Worm (Caenorhabditis elegans): Measurements from ENCODE around the gene K11D12.12.

The K11D12.12 gene

DNA sequence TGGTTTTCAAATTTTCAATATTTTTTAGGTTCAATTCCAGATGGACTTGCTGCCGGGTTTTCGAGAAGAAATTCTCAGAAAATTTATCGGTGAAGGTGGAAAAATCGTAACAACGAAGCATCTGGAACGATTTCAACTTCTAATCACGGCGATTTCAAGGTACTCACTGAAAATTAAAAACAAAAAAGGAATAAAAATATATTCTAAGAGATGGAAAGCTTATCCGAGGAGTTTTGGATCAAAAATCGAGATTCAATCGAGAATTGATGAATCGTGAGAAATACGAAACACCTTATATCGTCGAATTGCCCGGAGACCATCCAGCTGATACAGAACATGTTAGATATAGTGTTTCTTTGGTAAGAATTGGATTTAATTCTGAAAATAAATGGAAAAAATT, at the start of gene K11D12.12:
Gene K11D12.12 (plus strand): TSS at position 29 of the 400 bp plus-strand sequence.
- TF ChIP-seq Y53G8AR.9 (GFP tag; conservative IDR thresholded peaks at IDR 0.05) (0 out of 2 replicates have a peak, but pooled peaks have one; percentile 34), xnd-1 (tag; optimal IDR thresholded peaks at IDR 0.05) (peak; percentile 4), madf-6 (GFP tag; IDR thresholded peaks at IDR 0.05) (0 out of 2 replicates have a peak, but pooled peaks have one; percentile 23), sdz-38 (tag; optimal IDR thresholded peaks at IDR 0.05) (no peak), ZK185.1 (tag; optimal IDR thresholded peaks at IDR 0.05; ENCODE audit: poor library complexity, severe bottlenecking) (no peak)

DNA sequence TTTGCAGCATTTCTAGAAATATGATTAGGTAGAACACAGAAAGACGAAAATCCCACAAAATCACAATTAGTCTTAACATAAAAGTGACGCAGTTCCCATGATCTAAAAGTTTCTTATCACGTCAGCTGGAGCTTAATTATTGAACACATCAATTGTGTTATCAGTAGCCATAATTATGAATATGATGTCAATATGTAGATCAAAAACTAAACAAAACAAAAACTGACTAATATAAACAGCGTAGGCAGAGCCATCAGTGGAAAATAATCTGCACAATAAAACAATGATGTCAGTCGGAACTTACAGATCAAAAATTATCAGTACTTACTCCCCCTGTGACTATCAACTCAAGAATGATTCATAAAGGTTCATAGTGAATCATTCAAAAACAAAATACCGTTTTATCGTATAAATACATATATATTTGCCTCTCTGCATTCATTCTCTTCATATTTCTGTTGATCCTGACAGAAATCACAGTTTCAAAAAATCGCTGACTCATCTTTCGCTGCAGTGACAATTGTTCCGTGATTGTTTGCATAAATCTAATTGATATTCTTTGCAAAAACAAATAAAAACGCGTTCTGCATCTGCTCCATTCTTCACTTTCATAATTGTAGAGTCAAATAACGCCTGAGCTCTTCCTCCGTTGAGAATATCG, 39.7 kb upstream of the K11D12.12 start, which contains the start of gene srr-6:
Gene srr-6 (plus strand): TSS at position 611 of the 661 bp plus-strand sequence.
- TF ChIP-seq nhr-80 (tag; optimal IDR thresholded peaks at IDR 0.05) = peak; percentile 31
- no peak for TF ChIP-seq aptf-2 (GFP tag; conservative IDR thresholded peaks at IDR 0.05)
- TF ChIP-seq unc-62 (GFP tag; optimal IDR thresholded peaks at IDR 0.05) = peak; percentile 59
- no peak for TF ChIP-seq F22D6.2 (tag; optimal IDR thresholded peaks at IDR 0.05)

- TF ChIP-seq madf-6 (GFP tag; IDR thresholded peaks at IDR 0.05) (no peak), K11D2.4 (GFP tag; IDR thresholded peaks at IDR 0.05) (no peak), egl-18 (GFP tag; IDR thresholded peaks at IDR 0.05) (no peak), mel-28 (tag; optimal IDR thresholded peaks at IDR 0.05; ENCODE audit: borderline replicate concordance) (no peak), Y67H2A.10 (GFP tag; conservative IDR thresholded peaks at IDR 0.05) (no peak), dpl-1 (GFP tag; optimal IDR thresholded peaks at IDR 0.05) (no peak), atf-7 (tag; optimal IDR thresholded peaks at IDR 0.05) (no peak), lsy-27 (tag; optimal IDR thresholded peaks at IDR 0.05; ENCODE audit: borderline replicate concordance, insufficient read depth) (no peak), zfh-2 (GFP tag; conservative IDR thresholded peaks at IDR 0.05) (no peak), cebp-1 (GFP tag; IDR thresholded peaks at IDR 0.05) (no peak), cebp-1 (tag; optimal IDR thresholded peaks at IDR 0.05) (no peak), ztf-28 (GFP tag; IDR thresholded peaks at IDR 0.05) (no peak), ceh-91 (GFP tag; IDR thresholded peaks at IDR 0.05) (no peak)
These were observed 35.3 kb upstream of the K11D12.12 start for ce11 chrV:5016728-5017127.

- no peak for TF ChIP-seq ceh-27 (GFP tag; optimal IDR thresholded peaks at IDR 0.05)
- TF ChIP-seq nhr-80 (tag; optimal IDR thresholded peaks at IDR 0.05) = peak; percentile 43
These were observed 34.0 kb upstream of the K11D12.12 start for ce11 chrV:5018067-5018466.

ce11 chrV:5018810-5019274, 33.2 kb upstream of the K11D12.12 start, which contains the start of gene srr-4:
Gene srr-4 (plus strand): TSS chrV:5019224.
- no peak for TF ChIP-seq cebp-1 (GFP tag; IDR thresholded peaks at IDR 0.05)
- no peak for TF ChIP-seq cebp-1 (tag; optimal IDR thresholded peaks at IDR 0.05)
- TF ChIP-seq somi-1 (GFP tag; optimal IDR thresholded peaks at IDR 0.05) = no peak
- TF ChIP-seq cebp-2 (GFP tag; IDR thresholded peaks at IDR 0.05) = no peak
- TF ChIP-seq F37B4.10 (GFP tag; IDR thresholded peaks at IDR 0.05) = no peak
- TF ChIP-seq hmg-20 (GFP tag; IDR thresholded peaks at IDR 0.05) = no peak
- no peak for TF ChIP-seq nhr-179 (tag; optimal IDR thresholded peaks at IDR 0.05)
- TF ChIP-seq tbx-9 (tag; optimal IDR thresholded peaks at IDR 0.05; ENCODE audit: borderline replicate concordance) = no peak
- TF ChIP-seq snpc-1.3 (tag; optimal IDR thresholded peaks at IDR 0.05; ENCODE audit: insufficient read depth) = no peak
- TF ChIP-seq ztf-28 (GFP tag; IDR thresholded peaks at IDR 0.05) = no peak
- no peak for TF ChIP-seq C06A6.2 (GFP tag; conservative IDR thresholded peaks at IDR 0.05)
- no peak for TF ChIP-seq Y67H2A.10 (GFP tag; conservative IDR thresholded peaks at IDR 0.05)
- no peak for TF ChIP-seq nfya-1 (tag; optimal IDR thresholded peaks at IDR 0.05; ENCODE audit: borderline replicate concordance, insufficient read depth)
- no peak for TF ChIP-seq ztf-3 (GFP tag; optimal IDR thresholded peaks at IDR 0.05)
- TF ChIP-seq B0336.3 (GFP tag; IDR thresholded peaks at IDR 0.05) = no peak
- no peak for TF ChIP-seq pha-4 (tag; optimal IDR thresholded peaks at IDR 0.05)
- no peak for TF ChIP-seq egrh-3 (GFP tag; IDR thresholded peaks at IDR 0.05)

All from whole organism, young adult.